Worm (Caenorhabditis elegans) whole organism, L4/young adult: ENCODE measurements around the gene srh-97.

Experiments
- W03F9.2 ChIP-seq: fragments of 150-350 bp; optimal IDR thresholded peaks from 2 replicates; lab custom pipeline; 2014; ENCODE audit warnings: missing biosample characterization, missing genetic modification characterization
- dao-5 ChIP-seq: sonication (generic microtip); optimal IDR thresholded peaks from 2 replicates; lab custom pipeline; 2016; ENCODE audit warnings: missing genotype, missing genetic modification characterization, moderate library complexity, missing compliant biosample characterization
- him-1 ChIP-seq: sonication (generic microtip); optimal IDR thresholded peaks from 2 replicates; lab custom pipeline; 2016; ENCODE audit warnings: missing genotype, missing genetic modification reagents, missing genetic modification characterization, missing compliant biosample characterization

ce11 chrV:17009342-17010064 is 7.4 kb upstream of the srh-97 start, which contains the start of the genes clc-12 and clec-240:
- TF ChIP-seq dao-5 (tag; lab: Kevin White, UChicago), result no peak
- no peak for TF ChIP-seq him-1 (tag; lab: Kevin White, UChicago)
- TF ChIP-seq W03F9.2 (tag; lab: Kevin White, UChicago), result no peak
